Worm (Caenorhabditis elegans) whole organism, L1 larva: ENCODE measurements around the gene ckb-1.

ENCODE experiments used
- C16A3.4 ChIP-seq: fragments of 150-350 bp; optimal IDR thresholded peaks from 2 replicates; lab custom pipeline; 2014; ENCODE audit warnings: missing biosample characterization, missing genetic modification characterization
- alr-1 ChIP-seq: fragments of 200-800 bp; sonication (Bioruptor generic); optimal IDR thresholded peaks from 2 replicates; lab custom pipeline; 2018; ENCODE audit warnings: borderline replicate concordance, mild to moderate bottlenecking, missing genetic modification characterization, missing compliant biosample characterization
- aly-2 ChIP-seq: fragments of 150-350 bp; optimal IDR thresholded peaks from 2 replicates; lab custom pipeline; 2014; ENCODE audit warnings: missing biosample characterization, missing genetic modification characterization
- blmp-1 ChIP-seq: fragments of 150-350 bp; optimal IDR thresholded peaks from 2 replicates; lab custom pipeline; 2014; ENCODE audit warnings: missing biosample characterization, missing genetic modification characterization
- ceh-63 ChIP-seq: fragments of 200-800 bp; sonication (Bioruptor generic); optimal IDR thresholded peaks from 2 replicates; lab custom pipeline; 2018; ENCODE audit warnings: mild to moderate bottlenecking, missing genetic modification characterization, missing compliant biosample characterization
- ceh-88 ChIP-seq: fragments of 200-800 bp; sonication (Bioruptor generic); IDR thresholded peaks from 2 replicates; pipeline ENCODE4 v1.3.6; 2022; ENCODE audit warnings: missing genetic modification characterization, missing compliant biosample characterization
- ces-1 ChIP-seq: fragments of 150-350 bp; optimal IDR thresholded peaks from 2 replicates; lab custom pipeline; 2014; ENCODE audit warnings: missing biosample characterization, missing genetic modification reagents, missing genetic modification characterization
- dpl-1 ChIP-seq, 3 experiments: fragments of 150-350 bp in 2 of 3; sonication (generic microtip) in 1 of 3; optimal IDR thresholded peaks; 2 replicates each; lab custom pipeline; 2014 to 2017; ENCODE audit warnings: missing biosample characterization in 3 of 3, missing genetic modification characterization in 3 of 3, missing genetic modification reagents in 3 of 3
- dsc-1 ChIP-seq: sonication (generic microtip); optimal IDR thresholded peaks from 2 replicates; lab custom pipeline; 2016; ENCODE audit warnings: mild to moderate bottlenecking, missing genetic modification characterization, missing compliant biosample characterization
- efl-1 ChIP-seq, 4 experiments: fragments of 150-350 bp; optimal IDR thresholded peaks in 3 of 4; peaks in 1 of 4; 1 replicate in 1 of 4; 2 replicates in 3 of 4; lab custom pipeline; 2014; ENCODE audit warnings: missing biosample characterization in 2 of 4, missing genetic modification characterization in 2 of 4, missing genetic modification reagents in 2 of 4
- efl-3 ChIP-seq: fragments of 200-800 bp; sonication (Bioruptor generic); optimal IDR thresholded peaks from 2 replicates; lab custom pipeline; 2018; ENCODE audit warnings: mild to moderate bottlenecking, missing genetic modification characterization, missing compliant biosample characterization
- elt-3 ChIP-seq, 6 experiments: fragments of 150-350 bp in 1 of 6; sonication (generic microtip); optimal IDR thresholded peaks; 2 replicates each; lab custom pipeline; 2017 to 2018; ENCODE audit warnings: missing biosample characterization in 6 of 6, missing genetic modification characterization in 6 of 6, inconsistent platforms in 1 of 6
- fkh-4 ChIP-seq: sonication (generic microtip); optimal IDR thresholded peaks from 2 replicates; lab custom pipeline; 2016; ENCODE audit warnings: missing compliant biosample characterization, missing genetic modification characterization, borderline replicate concordance
- fkh-8 ChIP-seq: sonication (generic microtip); optimal IDR thresholded peaks from 2 replicates; lab custom pipeline; 2016; ENCODE audit warnings: mild to moderate bottlenecking, missing genetic modification characterization, missing compliant biosample characterization
- grh-1 ChIP-seq: fragments of 200-800 bp; sonication (Bioruptor generic); IDR thresholded peaks from 2 replicates; pipeline ENCODE4 v1.3.6; 2022; ENCODE audit warnings: missing genetic modification reagents, missing genetic modification characterization, missing compliant biosample characterization
- irx-1 ChIP-seq: sonication (generic microtip); optimal IDR thresholded peaks from 2 replicates; lab custom pipeline; 2016; ENCODE audit warnings: missing genetic modification characterization, missing compliant biosample characterization
- isw-1 ChIP-seq: fragments of 200-800 bp; sonication (Bioruptor generic); IDR thresholded peaks from 2 replicates; pipeline ENCODE4 v1.3.6; 2022; ENCODE audit warnings: missing genetic modification characterization, missing compliant biosample characterization
- jun-1 ChIP-seq: fragments of 150-350 bp; optimal IDR thresholded peaks from 2 replicates; lab custom pipeline; 2014; ENCODE audit warnings: missing biosample characterization, missing genetic modification reagents, missing genetic modification characterization
- lin-35 ChIP-seq, 2 experiments: fragments of 150-350 bp; optimal IDR thresholded peaks; 2 replicates each; lab custom pipeline; 2014; ENCODE audit warnings: missing biosample characterization in 2 of 2, missing genetic modification characterization in 2 of 2, missing genetic modification reagents in 2 of 2
- lir-3 ChIP-seq: sonication (generic microtip); optimal IDR thresholded peaks from 2 replicates; lab custom pipeline; 2016; ENCODE audit warnings: mild to moderate bottlenecking, missing genetic modification characterization, moderate library complexity, missing compliant biosample characterization; ENCODE audit not compliant: poor library complexity
- lsy-2 ChIP-seq, 2 experiments: fragments of 150-350 bp; optimal IDR thresholded peaks; 2 replicates each; lab custom pipeline; 2014; ENCODE audit warnings: missing biosample characterization in 2 of 2, missing genetic modification characterization in 2 of 2
- mdl-1 ChIP-seq, 2 experiments: fragments of 150-350 bp; optimal IDR thresholded peaks; 2 replicates each; lab custom pipeline; 2014 to 2017; ENCODE audit warnings: missing biosample characterization in 2 of 2, missing genetic modification characterization in 2 of 2, inconsistent platforms in 1 of 2
- mep-1 ChIP-seq: fragments of 150-350 bp; optimal IDR thresholded peaks from 2 replicates; lab custom pipeline; 2014; ENCODE audit warnings: missing biosample characterization, missing genetic modification characterization
- nhr-19 ChIP-seq: fragments of 200-800 bp; sonication (Bioruptor generic); conservative IDR thresholded peaks from 2 replicates; pipeline ENCODE4 v1.3.6; 2022; ENCODE audit warnings: missing genetic modification characterization, missing compliant biosample characterization
- nhr-20 ChIP-seq: sonication (generic microtip); optimal IDR thresholded peaks from 2 replicates; lab custom pipeline; 2016; ENCODE audit warnings: mild to moderate bottlenecking, missing genetic modification characterization, missing compliant biosample characterization
- nhr-237 ChIP-seq: fragments of 150-350 bp; optimal IDR thresholded peaks from 2 replicates; lab custom pipeline; 2014; ENCODE audit warnings: missing biosample characterization, missing genetic modification characterization
- nhr-47 ChIP-seq: sonication (generic microtip); optimal IDR thresholded peaks from 2 replicates; lab custom pipeline; 2016; ENCODE audit warnings: mild to moderate bottlenecking, missing genetic modification characterization, moderate library complexity, missing compliant biosample characterization
- nhr-71 ChIP-seq: sonication (generic microtip); optimal IDR thresholded peaks from 2 replicates; lab custom pipeline; 2016; ENCODE audit warnings: mild to moderate bottlenecking, missing genetic modification characterization, moderate library complexity, missing compliant biosample characterization
- nhr-85 ChIP-seq: sonication (generic microtip); peaks from one replicate; lab custom pipeline; 2016; ENCODE audit warnings: missing genetic modification characterization, inconsistent platforms, missing compliant biosample characterization
- nhr-90 ChIP-seq: sonication (generic microtip); optimal IDR thresholded peaks from 2 replicates; lab custom pipeline; 2016; ENCODE audit warnings: mild to moderate bottlenecking, missing genetic modification characterization, missing compliant biosample characterization; ENCODE audit not compliant: poor library complexity
- pax-3 ChIP-seq: fragments of 200-800 bp; sonication (Bioruptor generic); optimal IDR thresholded peaks from 2 replicates; lab custom pipeline; 2018; ENCODE audit warnings: mild to moderate bottlenecking, missing genetic modification characterization, moderate library complexity, missing compliant biosample characterization
- rnt-1 ChIP-seq: sonication (generic microtip); optimal IDR thresholded peaks from 2 replicates; lab custom pipeline; 2016; ENCODE audit warnings: mild to moderate bottlenecking, missing genetic modification characterization, moderate library complexity, missing compliant biosample characterization
- skn-1 ChIP-seq: fragments of 150-350 bp; optimal IDR thresholded peaks from 2 replicates; lab custom pipeline; 2014; ENCODE audit warnings: missing biosample characterization, missing genetic modification characterization
- snu-23 ChIP-seq: sonication (generic microtip); optimal IDR thresholded peaks from 2 replicates; lab custom pipeline; 2016; ENCODE audit warnings: missing genetic modification characterization, missing compliant biosample characterization
- sox-4 ChIP-seq: sonication (generic microtip); optimal IDR thresholded peaks from 2 replicates; lab custom pipeline; 2016; ENCODE audit warnings: missing genetic modification characterization, missing compliant biosample characterization
- swsn-7 ChIP-seq: sonication (generic microtip); optimal IDR thresholded peaks from 2 replicates; lab custom pipeline; 2016; ENCODE audit warnings: missing genetic modification characterization, missing compliant biosample characterization
- tbx-2 ChIP-seq: sonication (generic microtip); optimal IDR thresholded peaks from 2 replicates; lab custom pipeline; 2016; ENCODE audit warnings: missing genetic modification characterization, missing compliant biosample characterization
- xbp-1 ChIP-seq: sonication (generic microtip); optimal IDR thresholded peaks from 2 replicates; lab custom pipeline; 2016; ENCODE audit warnings: missing genetic modification characterization, missing compliant biosample characterization

The ckb-1 gene

DNA sequence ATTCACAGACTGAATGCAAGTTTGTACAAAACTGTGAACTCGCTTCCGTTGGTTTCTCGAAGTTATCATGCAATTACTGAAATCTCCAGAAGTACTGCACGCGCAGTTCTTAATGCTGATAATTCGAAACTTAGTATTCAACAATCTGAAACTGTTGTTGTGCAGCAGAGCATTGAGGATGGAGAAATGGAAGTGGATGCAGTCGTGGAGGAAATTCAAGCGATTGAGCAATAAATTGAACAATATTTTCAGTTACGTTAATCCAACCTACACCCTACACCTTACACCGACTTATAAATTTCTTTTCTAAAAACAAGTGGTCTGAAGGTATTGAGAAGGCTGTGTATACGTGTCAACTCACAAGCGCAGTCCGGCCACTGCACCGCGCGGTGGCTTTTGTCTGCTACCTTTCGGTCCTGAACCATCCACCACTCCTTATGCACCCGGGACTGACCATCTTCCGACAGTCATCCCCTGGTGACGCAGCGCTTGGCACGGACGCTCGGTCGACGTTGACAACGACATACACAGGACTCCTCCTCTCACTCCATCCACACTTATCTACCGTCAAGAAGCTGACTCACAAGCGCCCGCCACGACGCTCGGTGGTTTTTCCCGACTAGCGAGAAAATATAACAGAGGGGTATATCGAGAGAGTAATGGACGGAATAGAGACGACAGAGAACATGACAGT is 13.7 kb downstream of the ckb-1 start:
- TF ChIP-seq fkh-8 (tag; lab: Kevin White, UChicago) (peak; percentile 29), ceh-88 (GFP tag; lab: Robert Waterston, UW) (peak; percentile 48; the same call in 1 of the 2 replicates), mdl-1 (tag; optimal IDR thresholded peaks at IDR 0.05; lab: Kevin White, UChicago) (peak in 1 of 2 experiments; percentile 1), pax-3 (tag; lab: Kevin White, UChicago) (peak; percentile 13), grh-1 (0 out of 2 replicates have a peak, but pooled peaks have one; percentile 28), nhr-20 (tag; lab: Kevin White, UChicago) (peak; percentile 48), irx-1 (tag; lab: Kevin White, UChicago) (peak; percentile 19), dpl-1 (GFP tag; optimal IDR thresholded peaks at IDR 0.05; lab: Kevin White, UChicago) (peak in 1 of 3 experiments; percentile 5), xbp-1 (peak; percentile 25), tbx-2 (tag; lab: Kevin White, UChicago) (peak; percentile 23), lir-3 (peak; percentile 8), rnt-1 (peak; percentile 28), mep-1 (tag; lab: Kevin White, UChicago) (peak; percentile 50), nhr-47 (tag; lab: Kevin White, UChicago) (peak; percentile 56), nhr-71 (peak; percentile 62), lin-35 (GFP tag; optimal IDR thresholded peaks at IDR 0.05; lab: Kevin White, UChicago) (peak in 1 of 2 experiments; percentile 21), nhr-19 (GFP tag; lab: Robert Waterston, UW) (peak; percentile 81), swsn-7 (tag; lab: Kevin White, UChicago) (peak; percentile 52), aly-2 (tag; lab: Kevin White, UChicago) (peak; percentile 30), nhr-90 (peak; percentile 56), snu-23 (GFP tag; lab: Kevin White, UChicago) (peak; percentile 52), dsc-1 (tag; lab: Kevin White, UChicago) (peak; percentile 25), C16A3.4 (tag; lab: Kevin White, UChicago) (peak; percentile 23), blmp-1 (tag; lab: Kevin White, UChicago) (peak; percentile 28), efl-1 (optimal IDR thresholded peaks at IDR 0.05; lab: Kevin White, UChicago) (peak in 1 of 2 experiments; percentile 38), efl-1 (GFP tag; optimal IDR thresholded peaks at IDR 0.05 in 1 of 2; lab: Kevin White, UChicago) (peak in 1 of 2 experiments; percentile 61), skn-1 (tag; lab: Kevin White, UChicago) (peak; percentile 27), nhr-85 (peak; percentile 56), lsy-2 (tag; optimal IDR thresholded peaks at IDR 0.05; lab: Kevin White, UChicago) (peak; percentile 30 to 65), isw-1 (peak; percentile 8; the same call in 1 of the 2 replicates), elt-3 (tag; optimal IDR thresholded peaks at IDR 0.05; lab: Kevin White, UChicago) (peak in 1 of 6 experiments; percentile 17)
- TF ChIP-seq, all 84 proteins: peak for 30; not testable (repeated sequence) for 54

DNA sequence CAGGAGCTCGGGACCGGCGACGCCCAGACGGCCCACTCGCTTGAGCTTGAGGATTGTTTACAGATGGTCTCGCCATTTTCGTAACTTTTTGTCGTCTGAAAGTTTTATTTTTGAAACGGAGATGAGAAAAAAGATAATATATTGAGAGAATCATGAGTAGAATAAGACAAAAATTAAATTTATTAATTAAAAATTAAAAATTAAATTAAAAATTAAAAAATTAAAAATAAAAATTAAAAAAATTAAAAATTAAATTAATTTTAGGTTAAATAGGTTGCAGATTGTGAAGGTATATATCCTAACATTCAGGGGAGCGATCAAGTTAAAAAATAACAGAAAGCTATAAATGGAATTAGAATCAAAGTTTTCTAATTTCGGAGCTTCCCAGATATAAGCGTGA is 14.6 kb downstream of the ckb-1 start, which contains the start of gene B0284.3:
Gene B0284.3, minus strand, starts transcription at position 101 of the 400 bp plus-strand sequence.
- no peak for TF ChIP-seq jun-1 (tag; lab: Kevin White, UChicago)
- no peak for TF ChIP-seq ceh-63
- TF ChIP-seq nhr-237 (tag; lab: Kevin White, UChicago): no peak
- TF ChIP-seq fkh-4: no peak
- TF ChIP-seq sox-4 (tag; lab: Kevin White, UChicago): no peak
- TF ChIP-seq dsc-1 (tag; lab: Kevin White, UChicago): no peak
- no peak for TF ChIP-seq alr-1 (tag; lab: Kevin White, UChicago)
- TF ChIP-seq ces-1: no peak
- no peak for TF ChIP-seq mep-1 (tag; lab: Kevin White, UChicago)
- no peak for TF ChIP-seq efl-3 (GFP tag; lab: Kevin White, UChicago)
